Fruit fly (Drosophila melanogaster) Kc167 (cell line): Measurements from ENCODE around the gene CG42780.

Experiments
- Myc ChIP-seq: fragments of >200 bp; optimal IDR thresholded peaks from 2 replicates; lab custom pipeline; 2017; ENCODE audit warnings: missing external identifiers
- Sin3A ChIP-seq: fragments of >200 bp; optimal IDR thresholded peaks from 2 replicates; lab custom pipeline; 2018; ENCODE audit warnings: missing external identifiers
- h ChIP-seq: fragments of >200 bp; optimal IDR thresholded peaks from 3 replicates; lab custom pipeline; 2018; ENCODE audit warnings: missing external identifiers
- insv ChIP-seq: fragments of >200 bp; optimal IDR thresholded peaks from 3 replicates; lab custom pipeline; 2018; ENCODE audit warnings: missing external identifiers
- psq ChIP-seq: fragments of >200 bp; optimal IDR thresholded peaks from 2 replicates; lab custom pipeline; 2017; ENCODE audit warnings: missing external identifiers
- ttk ChIP-seq: sonication (Bioruptor generic); optimal IDR thresholded peaks from 2 replicates; lab custom pipeline; 2017; ENCODE audit warnings: missing external identifiers

CG42780 gene

dm6 chrX:7293874-7294559 is 38.0 kb downstream of the CG42780 start:
- TF ChIP-seq h (lab: Kevin White, UChicago) (no peak), Sin3A (lab: Kevin White, UChicago) (no peak), Myc (lab: Kevin White, UChicago) (no peak), insv (lab: Kevin White, UChicago) (no peak), psq (lab: Kevin White, UChicago) (no peak), ttk (lab: Kevin White, UChicago) (no peak)

dm6 chrX:7293133-7293873 is 38.7 kb downstream of the CG42780 start:
- TF ChIP-seq psq (lab: Kevin White, UChicago) (no peak), Myc (lab: Kevin White, UChicago) (no peak), insv (lab: Kevin White, UChicago) (no peak), h (lab: Kevin White, UChicago) (no peak), Sin3A (lab: Kevin White, UChicago) (no peak), ttk (lab: Kevin White, UChicago) (no peak)

DNA sequence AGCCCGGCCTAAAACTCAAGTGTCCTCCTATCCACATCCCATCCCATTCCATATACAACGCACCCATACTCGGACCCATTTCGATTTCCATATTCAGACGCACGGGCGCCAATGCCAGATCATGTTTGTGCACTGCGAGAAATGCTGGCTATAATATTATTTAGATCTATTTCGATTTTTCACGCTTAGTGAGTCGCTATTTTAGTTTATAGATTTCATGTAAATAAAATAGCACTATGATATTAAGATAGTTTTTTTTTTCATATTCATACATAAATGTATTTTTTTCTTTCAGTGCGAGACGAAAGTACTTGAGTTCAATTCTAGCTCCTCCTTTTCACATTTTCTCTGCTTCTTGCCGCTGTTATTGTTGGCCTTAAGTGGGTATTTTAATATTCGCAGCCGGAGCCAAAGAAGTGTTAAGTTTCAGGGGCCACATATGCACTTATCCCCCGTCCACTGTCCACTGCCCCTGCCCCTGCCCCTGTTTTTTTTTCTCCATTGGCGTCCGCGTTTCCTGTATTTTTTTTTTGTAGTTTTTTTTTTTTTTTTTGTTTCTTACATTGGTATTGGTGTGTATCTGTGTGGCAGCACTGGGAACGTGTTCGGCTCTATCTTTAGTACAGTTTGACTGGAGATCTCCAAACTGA is 40.0 kb downstream of the CG42780 start:
- TF ChIP-seq psq (lab: Kevin White, UChicago) (no peak), Sin3A (lab: Kevin White, UChicago) (no peak), insv (lab: Kevin White, UChicago) (no peak), Myc (lab: Kevin White, UChicago) (no peak), h (lab: Kevin White, UChicago) (no peak), ttk (lab: Kevin White, UChicago) (no peak)

DNA sequence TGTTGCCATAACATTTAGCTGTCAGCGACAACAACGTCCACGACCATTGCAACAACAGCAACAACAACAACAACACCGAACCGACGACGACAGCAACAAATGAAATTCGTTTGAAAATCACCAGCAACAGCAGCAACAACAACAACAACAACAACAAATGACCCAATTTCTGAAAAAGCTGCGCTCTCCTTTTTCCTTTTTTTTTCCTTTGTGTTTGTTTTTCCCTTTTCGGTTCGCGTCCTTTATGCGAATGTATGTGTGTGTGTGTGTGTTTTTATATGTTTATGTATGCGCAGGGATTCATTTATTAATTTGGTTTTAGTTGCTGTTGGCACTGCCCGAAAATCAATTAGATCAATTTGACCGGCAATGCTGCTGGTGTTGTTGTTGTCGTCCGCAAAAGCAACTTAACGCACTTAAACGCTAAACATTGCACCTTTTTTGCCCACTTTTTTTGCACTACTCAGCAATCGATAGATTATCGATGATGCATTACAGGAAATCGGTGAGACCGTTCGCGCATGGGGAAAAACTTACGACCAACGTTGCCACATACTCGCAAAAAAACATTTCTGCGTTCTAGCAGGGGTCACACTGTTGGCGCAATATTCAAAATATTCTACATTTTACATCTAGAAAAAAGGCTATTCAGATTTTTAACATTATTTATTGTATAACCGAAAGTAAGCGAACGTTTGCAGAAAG is 41.0 kb downstream of the CG42780 start, which contains the start of gene unc-119:
unc-119 (minus strand) TSS at position 488 of the 705 bp plus-strand sequence.
- no peak for TF ChIP-seq Myc (lab: Kevin White, UChicago)
- no peak for TF ChIP-seq h (lab: Kevin White, UChicago)
- no peak for TF ChIP-seq Sin3A (lab: Kevin White, UChicago)
- no peak for TF ChIP-seq psq (lab: Kevin White, UChicago)
- no peak for TF ChIP-seq ttk (lab: Kevin White, UChicago)
- no peak for TF ChIP-seq insv (lab: Kevin White, UChicago)

DNA sequence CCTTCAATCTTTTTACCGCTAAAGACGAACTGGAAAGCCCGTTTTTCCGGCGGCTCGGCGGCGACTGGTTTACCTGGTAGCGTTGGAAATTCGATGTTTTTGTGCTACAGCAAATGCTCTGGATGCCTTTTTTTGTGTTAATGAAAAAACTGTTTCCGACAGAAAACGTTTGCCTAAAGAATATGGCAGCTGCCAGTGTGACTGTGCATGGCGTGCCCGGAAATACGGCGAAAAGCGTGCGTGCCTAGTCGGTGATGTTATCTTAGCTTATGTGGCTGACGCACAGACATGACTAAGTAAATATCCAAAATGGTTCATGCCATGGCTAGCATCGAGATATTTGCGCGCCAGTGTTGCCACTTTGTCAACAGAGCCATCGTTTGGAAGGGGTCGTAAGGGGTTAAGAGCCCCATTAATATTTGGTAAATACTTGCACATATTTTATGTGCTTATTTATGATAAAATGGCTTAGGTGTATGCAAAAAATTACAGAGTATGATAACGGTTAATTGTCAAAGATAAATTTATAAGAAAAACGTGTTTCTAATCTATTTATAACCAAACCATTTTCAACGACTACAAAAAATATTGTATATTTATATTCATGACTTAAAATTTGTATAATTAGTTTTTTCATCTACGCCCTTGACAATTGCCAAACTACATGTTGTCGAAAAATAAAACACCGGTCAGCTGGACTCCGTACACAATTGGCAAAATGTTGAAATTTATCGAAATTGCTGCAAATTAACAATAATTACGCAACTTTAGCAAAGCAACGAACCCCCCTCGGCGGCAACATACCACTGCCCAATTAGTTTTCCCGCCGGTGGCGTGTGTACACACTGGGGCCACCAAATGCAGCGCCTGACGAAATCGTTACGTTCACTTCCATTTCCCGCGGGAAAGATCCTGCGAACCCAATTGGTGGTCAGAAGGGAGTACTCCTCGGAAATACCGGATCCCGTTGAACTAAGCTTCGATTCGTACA is 45.7 kb downstream of the CG42780 start, which contains the start of gene CG2059:
CG2059 (plus strand) TSS at position 364 of the 991 bp plus-strand sequence.
- TF ChIP-seq Sin3A (lab: Kevin White, UChicago) = no peak
- no peak for TF ChIP-seq Myc (lab: Kevin White, UChicago)
- no peak for TF ChIP-seq ttk (lab: Kevin White, UChicago)
- TF ChIP-seq h (lab: Kevin White, UChicago) = no peak
- TF ChIP-seq insv (lab: Kevin White, UChicago) = no peak
- TF ChIP-seq psq (lab: Kevin White, UChicago) = no peak

DNA sequence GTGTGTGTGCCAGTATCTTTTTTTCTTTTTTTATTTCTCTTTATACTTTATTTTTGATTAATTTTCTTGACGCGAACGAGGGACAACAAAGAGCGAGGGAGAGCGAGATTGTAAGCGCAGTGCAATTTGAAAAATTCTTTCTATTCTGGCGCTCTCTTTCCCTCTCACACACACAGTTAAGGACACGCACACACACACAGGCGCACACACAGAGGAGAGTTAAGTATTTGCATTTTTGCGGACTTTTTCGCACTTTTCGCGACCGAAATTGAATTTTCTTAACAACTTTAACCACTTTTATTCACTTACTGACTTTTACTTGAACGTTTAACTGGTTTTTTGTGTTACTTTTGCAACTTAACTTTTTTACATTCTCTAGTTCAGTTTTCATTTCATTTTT is 46.6 kb downstream of the CG42780 start:
- TF ChIP-seq Sin3A (lab: Kevin White, UChicago) = no peak
- no peak for TF ChIP-seq h (lab: Kevin White, UChicago)
- no peak for TF ChIP-seq Myc (lab: Kevin White, UChicago)
- TF ChIP-seq psq (lab: Kevin White, UChicago) = no peak
- no peak for TF ChIP-seq ttk (lab: Kevin White, UChicago)

DNA sequence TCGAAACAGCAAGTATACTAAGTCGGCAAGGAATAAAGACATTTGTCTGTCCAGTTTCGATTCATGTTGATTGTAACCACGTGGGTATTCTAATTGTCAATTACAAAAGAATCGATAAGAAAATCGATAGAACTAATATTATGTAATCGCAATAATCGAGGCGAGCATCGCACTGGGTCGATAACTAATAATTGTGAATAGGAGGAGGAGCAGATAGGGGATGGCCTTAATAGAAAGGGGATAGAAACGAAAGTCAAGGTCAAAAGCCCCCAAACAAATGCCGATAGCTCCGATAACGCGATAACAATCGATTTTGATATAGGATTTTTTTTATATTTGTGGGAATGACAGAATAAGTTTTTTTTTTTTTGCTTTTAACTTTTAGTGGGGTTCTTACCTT is 47.0 kb downstream of the CG42780 start:
- TF ChIP-seq insv (lab: Kevin White, UChicago) (no peak), psq (lab: Kevin White, UChicago) (no peak), Myc (lab: Kevin White, UChicago) (no peak), h (lab: Kevin White, UChicago) (no peak), ttk (lab: Kevin White, UChicago) (no peak), Sin3A (lab: Kevin White, UChicago) (no peak)
